Worm (Caenorhabditis elegans) whole organism, young adult: ENCODE measurements around the gene F47G3.3.

Source experiments
- B0336.3 ChIP-seq: fragments of 200-800 bp; sonication (Bioruptor generic); IDR thresholded peaks from 2 replicates; pipeline ENCODE4 v1.3.6; 2022; ENCODE audit warnings: missing genetic modification characterization, missing compliant biosample characterization
- C06A6.2 ChIP-seq: fragments of 200-800 bp; sonication (Bioruptor generic); conservative IDR thresholded peaks from 2 replicates; pipeline ENCODE4 v1.3.6; 2022; ENCODE audit warnings: missing genetic modification characterization, missing compliant biosample characterization
- F22D6.2 ChIP-seq: sonication (generic microtip); optimal IDR thresholded peaks from 2 replicates; lab custom pipeline; 2016; ENCODE audit warnings: mild to moderate bottlenecking, missing genetic modification characterization, missing compliant biosample characterization
- F39B2.1 ChIP-seq: fragments of 200-800 bp; sonication (Bioruptor generic); IDR thresholded peaks from 2 replicates; pipeline ENCODE4 v1.3.6; 2022; ENCODE audit warnings: missing genetic modification reagents, missing genetic modification characterization, missing compliant biosample characterization
- F49E8.2 ChIP-seq: sonication (generic microtip); optimal IDR thresholded peaks from 3 replicates; lab custom pipeline; 2017; ENCODE audit warnings: missing genetic modification characterization, mild to moderate bottlenecking, missing compliant biosample characterization, antibody characterized with exemption, moderate library complexity; ENCODE audit not compliant: insufficient read depth
- F55B11.4 ChIP-seq: sonication (generic microtip); optimal IDR thresholded peaks from 2 replicates; lab custom pipeline; 2016; ENCODE audit warnings: missing compliant biosample characterization, missing genetic modification characterization, borderline replicate concordance; ENCODE audit not compliant: insufficient read depth
- F57A8.1 ChIP-seq: fragments of 200-800 bp; sonication (Bioruptor generic); optimal IDR thresholded peaks from 2 replicates; lab custom pipeline; 2018; ENCODE audit warnings: mild to moderate bottlenecking, missing genetic modification characterization, moderate library complexity, missing compliant biosample characterization
- T26A5.8 ChIP-seq: sonication (generic microtip); optimal IDR thresholded peaks from 2 replicates; lab custom pipeline; 2016; ENCODE audit warnings: missing genetic modification characterization, missing compliant biosample characterization
- Y53G8AR.9 ChIP-seq: fragments of 200-800 bp; sonication (Bioruptor generic); conservative IDR thresholded peaks from 2 replicates; pipeline ENCODE4 v1.3.6; 2022; ENCODE audit warnings: missing genetic modification reagents, missing genetic modification characterization, missing compliant biosample characterization
- Y95B8A.8 ChIP-seq: fragments of 200-800 bp; sonication (Bioruptor generic); IDR thresholded peaks from 2 replicates; pipeline ENCODE4 v1.3.6; 2022; ENCODE audit warnings: missing genetic modification reagents, missing genetic modification characterization, missing compliant biosample characterization
- aptf-2 ChIP-seq: fragments of 200-800 bp; sonication (Bioruptor generic); conservative IDR thresholded peaks from 2 replicates; pipeline ENCODE4 v1.3.6; 2022; ENCODE audit warnings: missing genetic modification reagents, missing genetic modification characterization, missing compliant biosample characterization
- atf-7 ChIP-seq: sonication (generic microtip); optimal IDR thresholded peaks from 2 replicates; lab custom pipeline; 2017; ENCODE audit warnings: mild to moderate bottlenecking, missing genetic modification characterization, missing compliant biosample characterization
- attf-3 ChIP-seq: fragments of 200-800 bp; sonication (Bioruptor generic); conservative IDR thresholded peaks from 2 replicates; pipeline ENCODE4 v1.3.6; 2022; ENCODE audit warnings: missing genetic modification reagents, missing genetic modification characterization, missing compliant biosample characterization
- attf-5 ChIP-seq: fragments of 200-800 bp; sonication (Bioruptor generic); optimal IDR thresholded peaks from 2 replicates; lab custom pipeline; 2018; ENCODE audit warnings: mild to moderate bottlenecking, missing genetic modification characterization, missing compliant biosample characterization
- bed-2 ChIP-seq: fragments of 200-800 bp; sonication (Bioruptor generic); IDR thresholded peaks from 2 replicates; pipeline ENCODE4 v1.3.6; 2022; ENCODE audit warnings: missing genetic modification reagents, missing genetic modification characterization, missing compliant biosample characterization
- ccch-3 ChIP-seq: fragments of 200-800 bp; sonication (Bioruptor generic); optimal IDR thresholded peaks from 2 replicates; lab custom pipeline; 2018; ENCODE audit warnings: mild to moderate bottlenecking, missing genetic modification characterization, missing compliant biosample characterization
- cebp-2 ChIP-seq: fragments of 200-800 bp; sonication (Bioruptor generic); IDR thresholded peaks from 2 replicates; pipeline ENCODE4 v1.3.6; 2022; ENCODE audit warnings: missing genetic modification characterization, missing compliant biosample characterization
- ceh-100 ChIP-seq: fragments of 200-800 bp; sonication (Bioruptor generic); IDR thresholded peaks from 2 replicates; pipeline ENCODE4 v1.3.6; 2022; ENCODE audit warnings: missing genetic modification reagents, missing genetic modification characterization, missing compliant biosample characterization
- ceh-58 ChIP-seq: fragments of 200-800 bp; sonication (Bioruptor generic); IDR thresholded peaks from 2 replicates; pipeline ENCODE4 v1.3.6; 2022; ENCODE audit warnings: missing genetic modification characterization, missing compliant biosample characterization
- ceh-91 ChIP-seq: fragments of 200-800 bp; sonication (Bioruptor generic); IDR thresholded peaks from 2 replicates; pipeline ENCODE4 v1.3.6; 2022; ENCODE audit warnings: missing genetic modification reagents, missing genetic modification characterization, missing compliant biosample characterization
- chd-7 ChIP-seq: sonication (generic microtip); optimal IDR thresholded peaks from 2 replicates; lab custom pipeline; 2016; ENCODE audit warnings: mild to moderate bottlenecking, missing genetic modification characterization, moderate library complexity, missing compliant biosample characterization
- die-1 ChIP-seq: sonication (generic microtip); optimal IDR thresholded peaks from 2 replicates; lab custom pipeline; 2016; ENCODE audit warnings: missing genotype, mild to moderate bottlenecking, missing genetic modification characterization, missing compliant biosample characterization
- dox-1 ChIP-seq: fragments of 200-800 bp; sonication (Bioruptor generic); IDR thresholded peaks from 2 replicates; pipeline ENCODE4 v1.3.6; 2022; ENCODE audit warnings: missing genetic modification reagents, missing genetic modification characterization, missing compliant biosample characterization
- egrh-3 ChIP-seq: fragments of 200-800 bp; sonication (Bioruptor generic); IDR thresholded peaks from 2 replicates; pipeline ENCODE4 v1.3.6; 2022; ENCODE audit warnings: missing genetic modification reagents, missing genetic modification characterization, missing compliant biosample characterization
- ekl-4 ChIP-seq: fragments of 200-800 bp; sonication (Bioruptor generic); IDR thresholded peaks from 2 replicates; pipeline ENCODE4 v1.3.6; 2022; ENCODE audit warnings: missing genetic modification reagents, missing genetic modification characterization, missing compliant biosample characterization
- ets-4 ChIP-seq: fragments of 200-800 bp; sonication (Bioruptor generic); optimal IDR thresholded peaks from 2 replicates; lab custom pipeline; 2018; ENCODE audit warnings: mild to moderate bottlenecking, missing genetic modification characterization, missing compliant biosample characterization
- gei-17 ChIP-seq: fragments of 200-800 bp; sonication (Bioruptor generic); optimal IDR thresholded peaks from 2 replicates; lab custom pipeline; 2018; ENCODE audit warnings: mild to moderate bottlenecking, missing genetic modification characterization, missing compliant biosample characterization
- lsl-1 ChIP-seq: fragments of 200-800 bp; sonication (Bioruptor generic); optimal IDR thresholded peaks from 2 replicates; lab custom pipeline; 2018; ENCODE audit warnings: mild to moderate bottlenecking, missing genetic modification characterization, moderate library complexity, missing compliant biosample characterization
- madf-10 ChIP-seq: sonication (generic microtip); optimal IDR thresholded peaks from 2 replicates; lab custom pipeline; 2016; ENCODE audit warnings: mild to moderate bottlenecking, missing genetic modification characterization, missing compliant biosample characterization
- madf-3 ChIP-seq: fragments of 200-800 bp; sonication (Bioruptor generic); IDR thresholded peaks from 2 replicates; pipeline ENCODE4 v1.3.6; 2022; ENCODE audit warnings: missing genetic modification reagents, missing genetic modification characterization, missing compliant biosample characterization
- madf-8 ChIP-seq: fragments of 200-800 bp; sonication (Bioruptor generic); conservative IDR thresholded peaks from 2 replicates; pipeline ENCODE4 v1.3.6; 2022; ENCODE audit warnings: missing genetic modification reagents, missing genetic modification characterization, missing compliant biosample characterization
- mel-28 ChIP-seq: sonication (generic microtip); optimal IDR thresholded peaks from 2 replicates; lab custom pipeline; 2016; ENCODE audit warnings: borderline replicate concordance, mild to moderate bottlenecking, missing genetic modification characterization, missing compliant biosample characterization
- mes-4 ChIP-seq: sonication (generic microtip); optimal IDR thresholded peaks from 2 replicates; lab custom pipeline; 2016; ENCODE audit warnings: missing genotype, missing genetic modification characterization, missing compliant biosample characterization
- nfya-1 ChIP-seq: sonication (generic microtip); optimal IDR thresholded peaks from 2 replicates; lab custom pipeline; 2017; ENCODE audit warnings: antibody characterized with exemption, missing compliant biosample characterization, missing genetic modification characterization, borderline replicate concordance; ENCODE audit not compliant: insufficient read depth
- nfyb-1 ChIP-seq: fragments of 200-800 bp; sonication (Bioruptor generic); IDR thresholded peaks from 2 replicates; pipeline ENCODE4 v1.3.6; 2022; ENCODE audit warnings: missing genetic modification reagents, missing genetic modification characterization, missing compliant biosample characterization
- nhr-120 ChIP-seq: fragments of 200-800 bp; sonication (Bioruptor generic); IDR thresholded peaks from 2 replicates; pipeline ENCODE4 v1.3.6; 2022; ENCODE audit warnings: missing genetic modification characterization, missing compliant biosample characterization
- nhr-179 ChIP-seq: sonication (generic microtip); optimal IDR thresholded peaks from 2 replicates; lab custom pipeline; 2016; ENCODE audit warnings: mild to moderate bottlenecking, missing genetic modification characterization, missing compliant biosample characterization
- pbrm-1 ChIP-seq: fragments of 200-800 bp; sonication (Bioruptor generic); IDR thresholded peaks from 2 replicates; pipeline ENCODE4 v1.3.6; 2022; ENCODE audit warnings: missing genetic modification reagents, missing genetic modification characterization, missing compliant biosample characterization
- rcor-1 ChIP-seq: fragments of 200-800 bp; sonication (Bioruptor generic); IDR thresholded peaks from 2 replicates; pipeline ENCODE4 v1.3.6; 2022; ENCODE audit warnings: missing genetic modification reagents, missing genetic modification characterization, missing compliant biosample characterization
- rec-8 ChIP-seq, 2 experiments: sonication (generic microtip); optimal IDR thresholded peaks; 2 replicates each; lab custom pipeline; 2016; ENCODE audit warnings: mild to moderate bottlenecking in 2 of 2, missing genetic modification characterization in 2 of 2, missing genetic modification reagents in 2 of 2, missing genotype in 2 of 2, missing biosample characterization in 1 of 2, missing compliant biosample characterization in 1 of 2, moderate library complexity in 1 of 2
- snpc-1.1 ChIP-seq: sonication (generic microtip); optimal IDR thresholded peaks from 2 replicates; lab custom pipeline; 2017; ENCODE audit warnings: missing genetic modification characterization, mild to moderate bottlenecking, missing compliant biosample characterization, antibody characterized with exemption, moderate library complexity, missing genotype, missing genetic modification reagents; ENCODE audit not compliant: insufficient read depth
- somi-1 ChIP-seq: fragments of 200-800 bp; sonication (Bioruptor generic); optimal IDR thresholded peaks from 2 replicates; lab custom pipeline; 2018; ENCODE audit warnings: mild to moderate bottlenecking, missing genetic modification characterization, missing compliant biosample characterization
- tbx-9 ChIP-seq: sonication (generic microtip); optimal IDR thresholded peaks from 2 replicates; lab custom pipeline; 2016; ENCODE audit warnings: borderline replicate concordance, missing genetic modification characterization, inconsistent platforms, missing compliant biosample characterization
- tlf-1 ChIP-seq: fragments of 200-800 bp; sonication (Bioruptor generic); optimal IDR thresholded peaks from 2 replicates; lab custom pipeline; 2018; ENCODE audit warnings: mild to moderate bottlenecking, missing genetic modification characterization, missing compliant biosample characterization
- xnd-1 ChIP-seq: sonication (generic microtip); optimal IDR thresholded peaks from 2 replicates; lab custom pipeline; 2016; ENCODE audit warnings: missing genotype, missing genetic modification reagents, missing genetic modification characterization, missing compliant biosample characterization
- zfh-2 ChIP-seq: fragments of 200-800 bp; sonication (Bioruptor generic); conservative IDR thresholded peaks from 2 replicates; pipeline ENCODE4 v1.3.6; 2022; ENCODE audit warnings: missing genetic modification reagents, missing genetic modification characterization, missing compliant biosample characterization
- ztf-25 ChIP-seq: fragments of 200-800 bp; sonication (Bioruptor generic); IDR thresholded peaks from 2 replicates; pipeline ENCODE4 v1.3.6; 2022; ENCODE audit warnings: missing genetic modification reagents, missing genetic modification characterization, missing compliant biosample characterization
- ztf-6 ChIP-seq: fragments of 200-800 bp; sonication (Bioruptor generic); IDR thresholded peaks from 2 replicates; pipeline ENCODE4 v1.3.6; 2022; ENCODE audit warnings: missing genetic modification reagents, missing genetic modification characterization, missing compliant biosample characterization

F47G3.3 gene

ce11 chrX:2364703-2365299 is 11.0 kb upstream of the F47G3.3 start (continued):
- TF ChIP-seq rec-8 (tag; optimal IDR thresholded peaks at IDR 0.05; lab: Kevin White, UChicago) (peak in 1 of 2 experiments; percentile 27), T26A5.8 (tag; lab: Kevin White, UChicago) (no peak), ccch-3 (GFP tag; lab: Kevin White, UChicago) (peak; percentile 60), aptf-2 (GFP tag; lab: Robert Waterston, UW) (no peak), bed-2 (no peak), F22D6.2 (peak; percentile 89), nhr-120 (GFP tag; lab: Robert Waterston, UW) (no peak), mel-28 (no peak), gei-17 (GFP tag; lab: Kevin White, UChicago) (peak; percentile 96), tlf-1 (GFP tag; lab: Kevin White, UChicago) (peak; percentile 91), F55B11.4 (tag; lab: Kevin White, UChicago) (no peak), attf-3 (GFP tag; lab: Robert Waterston, UW) (no peak), ceh-58 (GFP tag; lab: Robert Waterston, UW) (no peak), nfya-1 (tag; lab: Kevin White, UChicago) (no peak), nhr-179 (peak; percentile 43), attf-5 (GFP tag; lab: Kevin White, UChicago) (no peak), atf-7 (tag; lab: Kevin White, UChicago) (peak; percentile 62), xnd-1 (tag; lab: Kevin White, UChicago) (no peak), B0336.3 (GFP tag; lab: Robert Waterston, UW) (peak; percentile 93), nfyb-1 (GFP tag; lab: Robert Waterston, UW) (peak; percentile 88), lsl-1 (GFP tag; lab: Kevin White, UChicago) (no peak), chd-7 (tag; lab: Kevin White, UChicago) (peak; percentile 9), die-1 (tag; lab: Kevin White, UChicago) (no peak), tbx-9 (tag; lab: Kevin White, UChicago) (no peak), F39B2.1 (no peak), pbrm-1 (GFP tag; lab: Robert Waterston, UW) (peak; percentile 82), ets-4 (GFP tag; lab: Kevin White, UChicago) (no peak), somi-1 (peak; percentile 79), C06A6.2 (peak; percentile 83), F49E8.2 (no peak), ceh-100 (GFP tag; lab: Robert Waterston, UW) (no peak), F57A8.1 (GFP tag; lab: Kevin White, UChicago) (no peak), madf-3 (GFP tag; lab: Robert Waterston, UW) (no peak), madf-10 (tag; lab: Kevin White, UChicago) (peak; percentile 87), Y95B8A.8 (GFP tag; lab: Robert Waterston, UW) (no peak), ztf-25 (GFP tag; lab: Robert Waterston, UW) (no peak), cebp-2 (GFP tag; lab: Robert Waterston, UW) (no peak), snpc-1.1 (no peak), ztf-6 (GFP tag; lab: Robert Waterston, UW) (no peak), ekl-4 (GFP tag; lab: Robert Waterston, UW) (peak; percentile 16; the same call in 1 of the 2 replicates), egrh-3 (GFP tag; lab: Robert Waterston, UW) (no peak), mes-4 (tag; lab: Kevin White, UChicago) (no peak), ceh-91 (GFP tag; lab: Robert Waterston, UW) (no peak), dox-1 (GFP tag; lab: Robert Waterston, UW) (peak; percentile 86), madf-8 (GFP tag; lab: Robert Waterston, UW) (no peak), zfh-2 (GFP tag; lab: Robert Waterston, UW) (no peak), rcor-1 (GFP tag; lab: Robert Waterston, UW) (peak; percentile 59; the same call in 1 of the 2 replicates), Y53G8AR.9 (peak; percentile 92)
